Worm (Caenorhabditis elegans): ENCODE data around the gene Y37D8A.26.

DNA sequence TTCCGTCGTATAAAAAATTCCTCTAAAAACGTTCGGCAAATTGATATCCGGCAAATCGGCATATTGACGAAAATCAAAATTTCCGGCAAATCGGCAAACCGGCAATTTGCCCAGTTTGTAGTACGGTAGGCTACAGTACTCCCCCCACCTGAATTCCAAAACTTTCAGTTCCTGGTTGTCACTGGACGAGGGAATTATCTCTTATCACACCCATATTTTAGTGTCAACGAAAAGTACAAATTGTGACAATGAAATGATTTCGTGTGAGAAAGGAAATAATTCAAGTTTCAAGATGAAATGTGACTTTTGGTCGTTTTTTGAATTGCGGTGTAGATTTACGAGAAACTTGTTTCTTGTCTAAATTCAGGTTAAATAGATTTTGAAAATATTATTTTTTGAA is 23.4 kb downstream of the Y37D8A.26 start:
- TF ChIP-seq ztf-29 (GFP tag; IDR thresholded peaks at IDR 0.05) (no peak), tab-1 (GFP tag; IDR thresholded peaks at IDR 0.05) (no peak), med-1 (GFP tag; optimal IDR thresholded peaks at IDR 0.05; ENCODE audit: insufficient read depth) (no peak), klf-2 (GFP tag; conservative IDR thresholded peaks at IDR 0.05) (no peak), ref-1 (GFP tag; conservative IDR thresholded peaks at IDR 0.05) (no peak), flt-1 (GFP tag; IDR thresholded peaks at IDR 0.05) (no peak), T22C8.4 (GFP tag; IDR thresholded peaks at IDR 0.05) (no peak), ztf-23 (GFP tag; IDR thresholded peaks at IDR 0.05) (no peak)
